In the genomic region with DNA sequence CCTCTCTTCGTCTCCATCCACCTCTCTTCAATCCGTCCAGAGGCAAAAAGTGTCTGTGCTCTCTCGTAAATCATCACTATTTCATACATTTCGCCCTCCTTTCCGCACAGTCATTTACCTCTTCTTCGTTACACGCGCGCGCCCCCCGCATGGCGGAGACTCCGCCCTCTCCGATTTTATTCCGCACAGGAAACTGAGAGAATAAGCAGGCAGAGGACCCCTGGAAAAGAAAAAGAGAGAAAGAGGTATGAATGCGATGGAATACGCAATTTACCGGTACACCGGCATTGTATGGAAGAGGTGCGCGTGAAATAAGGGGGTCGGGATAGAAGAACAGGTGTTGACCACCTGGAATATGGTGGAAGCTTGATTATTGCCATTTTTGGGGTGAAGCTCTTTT, we compare ENCODE assay signal across 5 worm cellular contexts.
TF ChIP-seq lines count a peak whose summit lies in the region.

No protein-coding gene starts in this region.

TF ChIP-seq in whole organism, L1 larva, 84 proteins besides CTCF, POLR2A, EP300 and RAD21:
- TF ChIP-seq blmp-1 (tag; optimal IDR thresholded peaks at IDR 0.05; lab: Kevin White, UChicago) (peak; percentile 16), egl-27 (tag; optimal IDR thresholded peaks at IDR 0.05; lab: Kevin White, UChicago) (no peak)
TF ChIP-seq in whole organism, L1 larva: peak in this region for 1.

TF ChIP-seq in whole organism, L4 larva, 104 proteins besides CTCF, POLR2A, EP300 and RAD21:
- peak; percentile 73 for TF ChIP-seq mxl-3 (GFP tag; optimal IDR thresholded peaks at IDR 0.05; lab: Kevin White, UChicago)
- no peak for TF ChIP-seq dmd-9 (GFP tag; IDR thresholded peaks at IDR 0.05; lab: Robert Waterston, UW)

TF ChIP-seq in whole organism, early embryonic, 17 proteins besides CTCF, POLR2A, EP300 and RAD21:
- TF ChIP-seq hmg-4 (GFP tag; optimal IDR thresholded peaks at IDR 0.05; lab: Kevin White, UChicago) (no peak), tbx-11 (GFP tag; IDR thresholded peaks at IDR 0.05; lab: Robert Waterston, UW) (no peak), ama-1 (optimal IDR thresholded peaks at IDR 0.05; lab: Kevin White, UChicago) (no peak), scrt-1 (GFP tag; IDR thresholded peaks at IDR 0.05; lab: Robert Waterston, UW) (0 out of 2 replicates have a peak, but pooled peaks have one; percentile 33), pes-1 (GFP tag; IDR thresholded peaks at IDR 0.05; lab: Robert Waterston, UW) (no peak), flt-1 (GFP tag; IDR thresholded peaks at IDR 0.05; lab: Robert Waterston, UW) (no peak), ceh-36 (tag; optimal IDR thresholded peaks at IDR 0.05; lab: Kevin White, UChicago) (no peak), tra-4 (tag; optimal IDR thresholded peaks at IDR 0.05; lab: Kevin White, UChicago) (no peak), ets-7 (tag; optimal IDR thresholded peaks at IDR 0.05; lab: Kevin White, UChicago) (no peak), sea-1 (GFP tag; conservative IDR thresholded peaks at IDR 0.05; lab: Robert Waterston, UW) (no peak), B0310.2 (tag; optimal IDR thresholded peaks at IDR 0.05; lab: Kevin White, UChicago) (peak; percentile 41), tbx-37 (GFP tag; conservative IDR thresholded peaks at IDR 0.05; lab: Robert Waterston, UW) (no peak)

TF ChIP-seq in whole organism, late embryonic, 69 proteins besides CTCF, POLR2A, EP300 and RAD21:
- TF ChIP-seq rnt-1 (tag; optimal IDR thresholded peaks at IDR 0.05; lab: Kevin White, UChicago): no peak
- peak; percentile 50 for TF ChIP-seq pros-1 (tag; optimal IDR thresholded peaks at IDR 0.05; lab: Kevin White, UChicago)
- TF ChIP-seq che-1 (tag; optimal IDR thresholded peaks at IDR 0.05; lab: Kevin White, UChicago): no peak
- TF ChIP-seq ceh-31 (tag; optimal IDR thresholded peaks at IDR 0.05; lab: Kevin White, UChicago): peak; percentile 78
- TF ChIP-seq lin-11 (tag; optimal IDR thresholded peaks at IDR 0.05; lab: Kevin White, UChicago): no peak
- peak; percentile 14 for TF ChIP-seq nfya-1 (tag; optimal IDR thresholded peaks at IDR 0.05; lab: Kevin White, UChicago)
- TF ChIP-seq ceh-34 (tag; optimal IDR thresholded peaks at IDR 0.05; lab: Kevin White, UChicago): peak; percentile 19
- peak; percentile 22 for TF ChIP-seq ceh-2 (tag; optimal IDR thresholded peaks at IDR 0.05; lab: Kevin White, UChicago)
- TF ChIP-seq tbx-2 (tag; optimal IDR thresholded peaks at IDR 0.05; lab: Kevin White, UChicago): peak; percentile 37

TF ChIP-seq in whole organism, mixed stage, embryonic, 35 proteins besides CTCF, POLR2A, EP300 and RAD21:
- no peak for TF ChIP-seq unc-120 (tag; optimal IDR thresholded peaks at IDR 0.05; lab: Kevin White, UChicago; ENCODE audit: poor library complexity, severe bottlenecking)
- peak; percentile 73 for TF ChIP-seq ham-2 (GFP tag; optimal IDR thresholded peaks at IDR 0.05; lab: Kevin White, UChicago)
- peak; percentile 69 for TF ChIP-seq lin-32 (GFP tag; optimal IDR thresholded peaks at IDR 0.05; lab: Kevin White, UChicago)
- TF ChIP-seq ztf-11 (tag; optimal IDR thresholded peaks at IDR 0.05; lab: Kevin White, UChicago): peak; percentile 52
- TF ChIP-seq mep-1 (tag; optimal IDR thresholded peaks at IDR 0.05; lab: Kevin White, UChicago): peak; percentile 16
- TF ChIP-seq ces-1 (GFP tag; optimal IDR thresholded peaks at IDR 0.05; lab: Kevin White, UChicago): no peak
- TF ChIP-seq blmp-1 (tag; optimal IDR thresholded peaks at IDR 0.05; lab: Kevin White, UChicago): no peak
- TF ChIP-seq sem-2 (GFP tag; optimal IDR thresholded peaks at IDR 0.05; lab: Kevin White, UChicago): no peak
